Fruit fly (Drosophila melanogaster): Measurements from ENCODE around the gene Eip74EF.

DNA sequence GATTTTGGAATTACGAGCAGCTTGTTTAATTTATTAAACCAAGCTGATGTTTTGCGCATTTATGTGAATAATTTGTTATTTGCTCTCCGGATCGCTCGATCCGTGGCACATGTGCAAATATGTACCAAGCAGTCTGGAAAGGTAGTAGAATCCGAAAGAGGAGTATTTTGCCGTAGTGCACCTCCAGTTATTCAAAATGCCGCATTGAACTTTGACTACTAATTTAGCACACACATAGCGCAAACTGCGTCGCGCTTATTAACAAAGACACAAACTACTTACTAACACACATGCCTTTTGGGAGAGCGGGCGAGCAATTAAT is 40.1 kb upstream of the Eip74EF start:
- TF ChIP-seq acj6 (GFP tag; optimal IDR thresholded peaks at IDR 0.05): no peak
- no peak for TF ChIP-seq CG11294 (GFP tag; IDR thresholded peaks at IDR 0.05)
- no peak for TF ChIP-seq spab (GFP tag; optimal IDR thresholded peaks at IDR 0.05)
- no peak for TF ChIP-seq svp (GFP tag)
- no peak for TF ChIP-seq CG6792 (GFP tag; optimal IDR thresholded peaks at IDR 0.05)
- no peak for TF ChIP-seq esn (GFP tag; optimal IDR thresholded peaks at IDR 0.05)
- TF ChIP-seq dac (GFP tag; optimal IDR thresholded peaks at IDR 0.05): no peak
- TF ChIP-seq CG6854 (GFP tag; optimal IDR thresholded peaks at IDR 0.05): no peak
- TF ChIP-seq Eip78C (GFP tag): no peak
- TF ChIP-seq CG3919 (GFP tag; optimal IDR thresholded peaks at IDR 0.05): no peak
- no peak for TF ChIP-seq CG1621 (tag; optimal IDR thresholded peaks at IDR 0.05)
- no peak for TF ChIP-seq ss (GFP tag; optimal IDR thresholded peaks at IDR 0.05)

Measured in whole organism, prepupa.